Worm (Caenorhabditis elegans): Measurements from ENCODE around the gene ppm-1.A.
A peak's percentile ranks its signal among the peaks of the same experiment; 100 is the strongest.

- TF ChIP-seq unc-62 (GFP tag; optimal IDR thresholded peaks at IDR 0.05) = no peak
- no peak for TF ChIP-seq nhr-12 (tag; optimal IDR thresholded peaks at IDR 0.05)
- TF ChIP-seq elt-1 (tag; optimal IDR thresholded peaks at IDR 0.05) = no peak
- TF ChIP-seq ama-1 (optimal IDR thresholded peaks at IDR 0.05) = no peak
- TF ChIP-seq nhr-237 (tag; optimal IDR thresholded peaks at IDR 0.05) = no peak
- TF ChIP-seq ceh-9 (tag; optimal IDR thresholded peaks at IDR 0.05) = no peak
- no peak for TF ChIP-seq fos-1 (tag; optimal IDR thresholded peaks at IDR 0.05)
- no peak for TF ChIP-seq nhr-76 (tag; optimal IDR thresholded peaks at IDR 0.05)
- TF ChIP-seq pqm-1 (tag; optimal IDR thresholded peaks at IDR 0.05) = peak; percentile 16
- TF ChIP-seq ztf-4 (tag; optimal IDR thresholded peaks at IDR 0.05) = no peak
- TF ChIP-seq fkh-10 (GFP tag; optimal IDR thresholded peaks at IDR 0.05) = no peak
- TF ChIP-seq mdl-1 (tag; optimal IDR thresholded peaks at IDR 0.05) = no peak
- no peak for TF ChIP-seq elt-3 (tag; optimal IDR thresholded peaks at IDR 0.05)
- no peak for TF ChIP-seq eor-1 (tag; optimal IDR thresholded peaks at IDR 0.05)
Measured at ce11 chrV:10483995-10484394, 52.2 kb downstream of the ppm-1.A start.
